Fruit fly (Drosophila melanogaster): ENCODE data around the gene Ube4A.

DNA sequence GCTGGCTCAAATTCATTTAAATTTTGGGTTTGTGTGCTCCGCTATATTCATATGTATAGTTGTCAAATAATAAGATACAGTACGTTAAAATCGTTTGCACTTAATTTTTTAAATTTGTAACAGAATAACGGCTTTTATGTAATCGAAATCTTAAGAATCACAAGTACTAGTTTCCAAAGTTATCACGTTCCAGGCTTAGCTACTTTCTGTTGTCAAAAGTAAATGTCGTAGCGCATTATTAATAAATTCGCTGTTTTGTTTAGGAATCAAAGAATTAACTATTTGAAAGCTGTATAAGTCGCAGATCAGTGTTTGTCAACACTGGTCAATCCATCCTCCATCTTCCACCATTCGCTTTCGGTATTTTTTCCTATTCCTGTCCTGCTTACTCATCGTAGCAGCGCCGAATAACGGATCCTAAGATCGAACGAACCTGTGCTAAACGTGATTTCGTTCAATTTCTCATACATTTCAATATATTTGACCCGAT is 5.3 kb downstream of the Ube4A start, which contains the start of the genes CG13771, CG34310 and cup:
- no peak for TF ChIP-seq psq (optimal IDR thresholded peaks at IDR 0.05)
- TF ChIP-seq CG8478 (optimal IDR thresholded peaks at IDR 0.05) = no peak
- no peak for TF ChIP-seq usp (GFP tag; optimal IDR thresholded peaks at IDR 0.05)
- no peak for TF ChIP-seq pan (optimal IDR thresholded peaks at IDR 0.05)
